Fruit fly (Drosophila melanogaster) S2 (cell line): ENCODE data around the gene CG18094.
A peak's percentile ranks its signal among the peaks of the same experiment; 100 is the strongest.

Experiments
- CG8478 ChIP-seq: fragments of >200 bp; optimal IDR thresholded peaks from 2 replicates; lab custom pipeline; 2018
- CTCF ChIP-seq, 2 experiments: fragments of >200 bp; optimal IDR thresholded peaks; 2 replicates each; lab custom pipeline; 2018

DNA sequence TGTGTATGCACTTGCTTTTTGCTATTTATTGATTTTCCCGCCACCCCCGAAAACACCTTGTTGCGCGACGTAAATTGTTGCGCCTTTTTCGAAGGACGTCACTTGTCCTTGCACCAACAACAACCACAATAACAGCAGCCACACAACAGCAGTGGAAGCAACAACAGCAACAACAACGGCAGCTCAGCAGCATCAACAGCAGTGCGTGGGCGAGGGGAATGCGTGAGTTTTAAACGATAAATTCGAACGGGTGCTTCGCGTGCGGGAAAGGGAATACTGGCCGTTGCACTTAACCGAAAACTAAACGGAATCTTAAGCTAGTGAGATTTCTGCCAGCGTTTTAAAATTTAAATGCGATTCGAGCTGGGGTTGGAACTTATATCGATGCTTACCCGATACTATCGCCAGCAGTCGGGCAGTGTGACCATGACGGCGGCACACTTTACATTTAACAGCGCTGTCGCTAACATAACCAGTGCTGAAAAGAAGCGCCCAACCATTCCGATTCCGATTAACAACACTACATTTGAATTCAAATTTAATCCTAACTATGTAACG is 18.4 kb downstream of the CG18094 start, which contains the start of gene cyst:
- TF ChIP-seq CTCF (optimal IDR thresholded peaks at IDR 0.05; lab: Kevin White, UChicago), result peak in 1 of 2 experiments; percentile 27
- TF ChIP-seq CG8478 (lab: Kevin White, UChicago), result no peak
